Fruit fly (Drosophila melanogaster) whole organism, embryonic: ENCODE results near the gene nenya.

Experiments
- ATbp ChIP-seq: fragments of 200-800 bp; sonication (Bioruptor generic); optimal IDR thresholded peaks from 2 replicates; lab custom pipeline; 2017; ENCODE audit warnings: missing biosample characterization, mild to moderate bottlenecking, missing genetic modification characterization, missing genetic modification reagents
- CG1024 ChIP-seq: fragments of 200-800 bp; sonication (Bioruptor generic); IDR thresholded peaks from 2 replicates; pipeline ENCODE4 v1.3.6; 2022; ENCODE audit warnings: missing biosample characterization, missing genetic modification characterization
- CG11456 ChIP-seq: fragments of 200-800 bp; sonication (Bioruptor generic); IDR thresholded peaks from 3 replicates; pipeline ENCODE4 v1.3.6; 2022; ENCODE audit warnings: missing biosample characterization, missing genetic modification characterization
- CG12155 ChIP-seq: fragments of 200-800 bp; sonication (Bioruptor generic); optimal IDR thresholded peaks from 3 replicates; lab custom pipeline; 2016; ENCODE audit warnings: missing biosample characterization, missing genetic modification characterization
- CG1233 ChIP-seq: fragments of 200-800 bp; sonication (Bioruptor generic); optimal IDR thresholded peaks from 4 replicates; lab custom pipeline; 2018; ENCODE audit warnings: missing biosample characterization, mild to moderate bottlenecking, missing genetic modification characterization
- CG14014 ChIP-seq: fragments of 200-800 bp; sonication (Bioruptor generic); IDR thresholded peaks from 2 replicates; pipeline ENCODE4 v1.3.6; 2022; ENCODE audit warnings: missing biosample characterization, missing genetic modification characterization
- CG14667 ChIP-seq: fragments of 200-800 bp; sonication (Bioruptor generic); IDR thresholded peaks from 2 replicates; pipeline ENCODE4 v1.3.6; 2022; ENCODE audit warnings: missing biosample characterization, missing genetic modification characterization
- CG16779 ChIP-seq: fragments of 200-800 bp; sonication (Bioruptor generic); IDR thresholded peaks from 2 replicates; pipeline ENCODE4 v1.3.6; 2022; ENCODE audit warnings: missing biosample characterization, missing genetic modification characterization
- CG16815 ChIP-seq: fragments of 200-800 bp; sonication (Bioruptor generic); optimal IDR thresholded peaks from 3 replicates; lab custom pipeline; 2017; ENCODE audit warnings: missing biosample characterization, mild to moderate bottlenecking, missing genetic modification characterization
- CG17328 ChIP-seq: fragments of 200-800 bp; sonication (Bioruptor generic); IDR thresholded peaks from 2 replicates; pipeline ENCODE4 v1.3.6; 2022; ENCODE audit warnings: missing biosample characterization, missing genetic modification characterization
- CG1832 ChIP-seq: fragments of 200-800 bp; sonication (Bioruptor generic); optimal IDR thresholded peaks from 2 replicates; lab custom pipeline; 2017; ENCODE audit warnings: missing biosample characterization, mild to moderate bottlenecking, missing genetic modification characterization, inconsistent platforms
- CG31441 ChIP-seq: fragments of 200-800 bp; sonication (Bioruptor generic); IDR thresholded peaks from 2 replicates; pipeline ENCODE4 v1.3.6; 2022; ENCODE audit warnings: missing biosample characterization, missing genetic modification characterization
- CG3281 ChIP-seq: fragments of 200-800 bp; sonication (Bioruptor generic); optimal IDR thresholded peaks from 3 replicates; lab custom pipeline; 2017; ENCODE audit warnings: missing biosample characterization, mild to moderate bottlenecking, missing genetic modification characterization
- CG4707 ChIP-seq: fragments of 200-800 bp; sonication (Bioruptor generic); optimal IDR thresholded peaks from 2 replicates; lab custom pipeline; 2018; ENCODE audit warnings: missing biosample characterization, mild to moderate bottlenecking, missing genetic modification characterization, moderate library complexity
- CG6765 ChIP-seq: fragments of 200-800 bp; sonication (Bioruptor generic); optimal IDR thresholded peaks from 3 replicates; lab custom pipeline; 2017; ENCODE audit warnings: missing biosample characterization, mild to moderate bottlenecking, missing genetic modification characterization
- CG7786 ChIP-seq: fragments of 200-800 bp; sonication (Bioruptor generic); optimal IDR thresholded peaks from 2 replicates; lab custom pipeline; 2016; ENCODE audit warnings: missing biosample characterization, missing genetic modification characterization
- CG7987 ChIP-seq: fragments of 200-800 bp; sonication (Bioruptor generic); optimal IDR thresholded peaks from 2 replicates; lab custom pipeline; 2018; ENCODE audit warnings: missing biosample characterization, mild to moderate bottlenecking, missing genetic modification characterization, moderate library complexity
- CG9817 ChIP-seq: fragments of 200-800 bp; sonication (Bioruptor generic); optimal IDR thresholded peaks from 2 replicates; lab custom pipeline; 2018; ENCODE audit warnings: missing biosample characterization, mild to moderate bottlenecking, missing genetic modification characterization, moderate library complexity
- Camta ChIP-seq: fragments of 200-800 bp; sonication (Bioruptor generic); optimal IDR thresholded peaks from 2 replicates; lab custom pipeline; 2016; ENCODE audit warnings: missing biosample characterization, missing genetic modification characterization
- Deaf1 ChIP-seq: fragments of 200-800 bp; optimal IDR thresholded peaks from 3 replicates; lab custom pipeline; 2019; ENCODE audit warnings: missing biosample characterization, mild to moderate bottlenecking, missing genetic modification characterization, moderate library complexity
- Dfd ChIP-seq, 2 experiments: fragments of >200 bp; optimal IDR thresholded peaks; 2 replicates each; lab custom pipeline; 2017; ENCODE audit warnings: missing biosample characterization in 2 of 2, missing genetic modification characterization in 2 of 2
- GATAe ChIP-seq: fragments of 200-800 bp; sonication (Bioruptor generic); conservative IDR thresholded peaks from 2 replicates; pipeline ENCODE4 v1.3.6; 2022; ENCODE audit warnings: missing biosample characterization, missing genetic modification characterization
- HmgD ChIP-seq: fragments of 200-800 bp; sonication (Bioruptor generic); optimal IDR thresholded peaks from 3 replicates; lab custom pipeline; 2016; ENCODE audit warnings: missing biosample characterization, missing genetic modification characterization
- Neu2 ChIP-seq: fragments of 200-800 bp; sonication (Bioruptor generic); optimal IDR thresholded peaks from 3 replicates; lab custom pipeline; 2016; ENCODE audit warnings: missing biosample characterization, missing genetic modification characterization, borderline replicate concordance
- Oli ChIP-seq: fragments of 200-800 bp; sonication (Bioruptor generic); optimal IDR thresholded peaks from 2 replicates; lab custom pipeline; 2018; ENCODE audit warnings: missing biosample characterization, mild to moderate bottlenecking, missing genetic modification characterization, moderate library complexity
- Optix ChIP-seq: fragments of 200-800 bp; sonication (Bioruptor generic); IDR thresholded peaks from 3 replicates; pipeline ENCODE4 v1.3.6; 2022; ENCODE audit warnings: missing biosample characterization, missing genetic modification characterization
- PHDP ChIP-seq: fragments of 200-800 bp; sonication (Bioruptor generic); optimal IDR thresholded peaks from 3 replicates; lab custom pipeline; 2018; ENCODE audit warnings: missing biosample characterization, mild to moderate bottlenecking, missing genetic modification characterization, moderate library complexity
- TFAM ChIP-seq: fragments of 200-800 bp; sonication (Bioruptor generic); optimal IDR thresholded peaks from 2 replicates; lab custom pipeline; 2017; ENCODE audit warnings: missing biosample characterization, missing genetic modification characterization, inconsistent platforms
- Xrp1 ChIP-seq: fragments of 200-800 bp; sonication (Bioruptor generic); IDR thresholded peaks from 2 replicates; pipeline ENCODE4 v1.3.6; 2022; ENCODE audit warnings: missing biosample characterization, missing genetic modification characterization
- bowl ChIP-seq: fragments of 200-800 bp; sonication (Bioruptor generic); IDR thresholded peaks from 2 replicates; pipeline ENCODE4 v1.3.6; 2022; ENCODE audit warnings: missing biosample characterization, missing genetic modification characterization
- btn ChIP-seq: fragments of 200-800 bp; sonication (Bioruptor generic); optimal IDR thresholded peaks from 2 replicates; lab custom pipeline; 2016; ENCODE audit warnings: missing biosample characterization, missing genetic modification characterization
- cato ChIP-seq: fragments of 200-800 bp; sonication (Bioruptor generic); optimal IDR thresholded peaks from 2 replicates; lab custom pipeline; 2016; ENCODE audit warnings: missing biosample characterization, missing genetic modification characterization, borderline replicate concordance
- chif ChIP-seq, 2 experiments: fragments of 200-800 bp; sonication (Bioruptor generic); optimal IDR thresholded peaks; 3 replicates each; lab custom pipeline; 2016; ENCODE audit warnings: missing biosample characterization in 2 of 2, missing genetic modification characterization in 2 of 2
- danr ChIP-seq: fragments of 200-800 bp; sonication (Bioruptor generic); IDR thresholded peaks from 2 replicates; pipeline ENCODE4 v1.3.6; 2022; ENCODE audit warnings: missing biosample characterization, missing genetic modification characterization
- dm ChIP-seq: fragments of 200-800 bp; sonication (Bioruptor generic); optimal IDR thresholded peaks from 3 replicates; lab custom pipeline; 2016; ENCODE audit warnings: missing biosample characterization, missing genetic modification characterization
- dysf ChIP-seq: fragments of 200-800 bp; sonication (Bioruptor generic); IDR thresholded peaks from 3 replicates; pipeline ENCODE4 v1.3.6; 2022; ENCODE audit warnings: missing biosample characterization, missing genetic modification characterization
- gt ChIP-seq: fragments of 200-800 bp; sonication (Bioruptor generic); IDR thresholded peaks from 2 replicates; pipeline ENCODE4 v1.3.6; 2022; ENCODE audit warnings: missing biosample characterization, missing genetic modification characterization
- her ChIP-seq: fragments of 200-800 bp; sonication (Bioruptor generic); optimal IDR thresholded peaks from 2 replicates; lab custom pipeline; 2016; ENCODE audit warnings: missing biosample characterization, missing genetic modification characterization
- kah ChIP-seq: fragments of 200-800 bp; sonication (Bioruptor generic); optimal IDR thresholded peaks from 2 replicates; lab custom pipeline; 2018; ENCODE audit warnings: missing biosample characterization, mild to moderate bottlenecking, missing genetic modification characterization
- maf-S ChIP-seq: fragments of 200-800 bp; sonication (Bioruptor generic); optimal IDR thresholded peaks from 2 replicates; lab custom pipeline; 2016; ENCODE audit warnings: missing biosample characterization, missing genetic modification characterization
- mirr ChIP-seq: fragments of 200-800 bp; sonication (Bioruptor generic); optimal IDR thresholded peaks from 3 replicates; lab custom pipeline; 2018; ENCODE audit warnings: missing biosample characterization, mild to moderate bottlenecking, missing genetic modification characterization
- nerfin-1 ChIP-seq: fragments of 200-800 bp; sonication (Bioruptor generic); optimal IDR thresholded peaks from 3 replicates; lab custom pipeline; 2019; ENCODE audit warnings: missing biosample characterization, mild to moderate bottlenecking, missing genetic modification characterization, moderate library complexity
- pan ChIP-seq, 4 experiments: fragments of >200 bp in 3 of 4; fragments of 200-800 bp in 1 of 4; sonication (Bioruptor generic) in 1 of 4; optimal IDR thresholded peaks in 3 of 4; IDR thresholded peaks in 1 of 4; 2 replicates each; pipeline versions ENCODE4 v1.3.6 to Lab custom; 2017 to 2022; ENCODE audit warnings: missing biosample characterization in 2 of 4, missing genetic modification characterization in 2 of 4, mixed read lengths in 1 of 4
- slou ChIP-seq: fragments of 200-800 bp; sonication (Bioruptor generic); optimal IDR thresholded peaks from 3 replicates; lab custom pipeline; 2016; ENCODE audit warnings: missing biosample characterization, missing genetic modification characterization
- slp2 ChIP-seq: fragments of 200-800 bp; sonication (Bioruptor generic); optimal IDR thresholded peaks from 2 replicates; lab custom pipeline; 2016; ENCODE audit warnings: missing biosample characterization, missing genetic modification characterization
- sr ChIP-seq: fragments of 200-800 bp; sonication (Bioruptor generic); IDR thresholded peaks from 3 replicates; pipeline ENCODE4 v1.3.6; 2022; ENCODE audit warnings: missing biosample characterization, missing genetic modification characterization
- tll ChIP-seq, 2 experiments: fragments of 200-800 bp in 1 of 2; fragments of >200 bp in 1 of 2; sonication (Bioruptor generic) in 1 of 2; optimal IDR thresholded peaks; 2 replicates each; lab custom pipeline; 2017 to 2019; ENCODE audit warnings: missing biosample characterization in 2 of 2, missing genetic modification characterization in 2 of 2, mild to moderate bottlenecking in 1 of 2, moderate library complexity in 1 of 2
- trh ChIP-seq: fragments of 200-800 bp; sonication (Bioruptor generic); optimal IDR thresholded peaks from 2 replicates; lab custom pipeline; 2016; ENCODE audit warnings: missing biosample characterization, missing genetic modification characterization
- wek ChIP-seq: fragments of 200-800 bp; sonication (Bioruptor generic); optimal IDR thresholded peaks from 3 replicates; lab custom pipeline; 2018; ENCODE audit warnings: missing biosample characterization, mild to moderate bottlenecking, missing genetic modification characterization, moderate library complexity
- wor ChIP-seq: fragments of 200-800 bp; sonication (Bioruptor generic); IDR thresholded peaks from 2 replicates; pipeline ENCODE4 v1.3.6; 2022; ENCODE audit warnings: missing biosample characterization, missing genetic modification characterization

Gene nenya

DNA sequence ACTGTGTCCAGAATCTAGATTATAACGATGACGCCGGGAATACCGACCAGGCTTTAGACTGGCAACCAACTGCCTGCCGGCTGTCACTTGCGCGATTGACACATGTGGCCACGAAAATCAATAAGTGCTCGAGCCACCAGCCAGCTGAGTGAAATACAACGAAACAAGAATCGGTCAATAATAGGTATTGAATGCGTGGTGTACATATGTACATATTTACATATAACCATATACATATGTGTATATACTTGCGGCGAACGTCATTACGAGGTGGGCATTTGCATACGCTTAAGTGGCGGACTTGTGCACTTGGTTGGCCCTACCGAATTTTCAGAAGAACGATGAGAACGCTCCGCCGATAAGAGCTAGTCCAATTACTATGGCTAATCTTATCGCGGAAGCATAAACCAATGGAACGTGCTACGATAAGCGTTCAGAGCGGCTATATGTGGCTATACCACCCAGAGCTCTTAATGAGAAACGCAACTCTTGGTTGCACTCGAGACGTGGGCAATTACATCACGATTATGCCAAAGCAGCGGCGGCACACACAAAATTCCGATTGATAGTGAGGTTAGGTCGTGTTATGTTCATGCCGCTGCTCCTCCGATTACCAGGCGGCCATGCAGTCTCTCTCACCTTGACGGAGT is 18.7 kb upstream of the nenya start (continued):
- TF ChIP-seq nerfin-1 (tag; lab: Kevin White, UChicago) (peak; percentile 35), CG14014 (GFP tag; lab: Robert Waterston, UW) (no peak; the same call in 1 of the 2 replicates), CG14667 (GFP tag; lab: Robert Waterston, UW) (no peak), Neu2 (GFP tag; lab: Kevin White, UChicago) (no peak), CG9817 (no peak), CG1832 (GFP tag; lab: Kevin White, UChicago) (no peak), CG1233 (peak; percentile 7), slou (GFP tag; lab: Kevin White, UChicago) (no peak), HmgD (GFP tag; lab: Kevin White, UChicago) (no peak), Dfd (GFP tag; optimal IDR thresholded peaks at IDR 0.05; lab: Kevin White, UChicago) (no peak), trh (GFP tag; lab: Kevin White, UChicago) (no peak), kah (GFP tag; lab: Kevin White, UChicago) (no peak), CG31441 (GFP tag; lab: Robert Waterston, UW) (0 out of 2 replicates have a peak, but pooled peaks have one; percentile 12), dysf (no peak), dm (GFP tag; lab: Kevin White, UChicago) (no peak), Camta (GFP tag; lab: Kevin White, UChicago) (no peak), bowl (GFP tag; lab: Robert Waterston, UW) (no peak), CG11456 (no peak), GATAe (GFP tag; lab: Robert Waterston, UW) (peak; percentile 71), Deaf1 (tag; lab: Kevin White, UChicago) (no peak), Xrp1 (GFP tag; lab: Robert Waterston, UW) (peak; percentile 48; the same call in 1 of the 2 replicates), CG1024 (no peak), her (GFP tag; lab: Kevin White, UChicago) (no peak), tll (GFP tag; optimal IDR thresholded peaks at IDR 0.05; lab: Kevin White, UChicago) (peak in 1 of 2 experiments; percentile 48), ATbp (GFP tag; lab: Kevin White, UChicago) (peak; percentile 71), Oli (tag; lab: Kevin White, UChicago) (no peak), sr (GFP tag; lab: Robert Waterston, UW) (no peak), Optix (GFP tag; lab: Robert Waterston, UW) (no peak), PHDP (tag; lab: Kevin White, UChicago) (peak; percentile 41), CG7987 (GFP tag; lab: Kevin White, UChicago) (peak; percentile 22), wor (no peak), TFAM (GFP tag; lab: Kevin White, UChicago) (no peak), CG6765 (no peak), CG7786 (GFP tag; lab: Kevin White, UChicago) (no peak), mirr (peak; percentile 72), CG4707 (GFP tag; lab: Kevin White, UChicago) (no peak), wek (peak; percentile 57), CG16815 (GFP tag; lab: Kevin White, UChicago) (no peak), pan (optimal IDR thresholded peaks at IDR 0.05; lab: Kevin White, UChicago) (no peak), pan (GFP tag; optimal IDR thresholded peaks at IDR 0.05 in 1 of 2, IDR thresholded peaks at IDR 0.05 in 1 of 2) (no peak), chif (GFP tag; optimal IDR thresholded peaks at IDR 0.05; lab: Kevin White, UChicago) (no peak), CG12155 (GFP tag; lab: Kevin White, UChicago) (no peak), CG3281 (GFP tag; lab: Kevin White, UChicago) (no peak), gt (GFP tag; lab: Robert Waterston, UW) (no peak), CG17328 (GFP tag; lab: Robert Waterston, UW) (no peak), CG16779 (no peak), danr (GFP tag; lab: Robert Waterston, UW) (no peak), slp2 (GFP tag; lab: Kevin White, UChicago) (no peak), maf-S (GFP tag; lab: Kevin White, UChicago) (no peak), btn (GFP tag; lab: Kevin White, UChicago) (no peak), cato (GFP tag; lab: Kevin White, UChicago) (no peak)
